Worm (Caenorhabditis elegans): ENCODE measurements around the gene fut-2.

fut-2 gene

ce11 chrV:6614152-6614734 lies 38.6 kb upstream of the fut-2 start, which contains the start of gene cpr-4:
Gene cpr-4 (plus strand): TSS chrV:6614674.
- TF ChIP-seq fos-1 (tag; optimal IDR thresholded peaks at IDR 0.05) (peak; percentile 89), lin-39 (tag; optimal IDR thresholded peaks at IDR 0.05) (no peak), nhr-129 (tag; optimal IDR thresholded peaks at IDR 0.05) (peak; percentile 19), aly-2 (tag; optimal IDR thresholded peaks at IDR 0.05) (no peak), nhr-10 (tag; optimal IDR thresholded peaks at IDR 0.05) (no peak), sma-3 (GFP tag; optimal IDR thresholded peaks at IDR 0.05) (peak; percentile 47), mab-5 (tag; optimal IDR thresholded peaks at IDR 0.05) (no peak), egl-27 (tag; optimal IDR thresholded peaks at IDR 0.05) (no peak), elt-3 (tag; optimal IDR thresholded peaks at IDR 0.05) (no peak), Y55F3AM.14 (GFP tag; optimal IDR thresholded peaks at IDR 0.05) (no peak), dmd-4 (tag; optimal IDR thresholded peaks at IDR 0.05) (no peak), F13H6.1 (tag; optimal IDR thresholded peaks at IDR 0.05) (peak; percentile 50), lin-13 (GFP tag; optimal IDR thresholded peaks at IDR 0.05) (no peak), unc-62 (GFP tag; optimal IDR thresholded peaks at IDR 0.05) (no peak), snpc-4 (tag; optimal IDR thresholded peaks at IDR 0.05) (no peak), crh-2 (tag; optimal IDR thresholded peaks at IDR 0.05) (peak; percentile 76), ceh-16 (tag; optimal IDR thresholded peaks at IDR 0.05) (no peak), nhr-21 (tag; optimal IDR thresholded peaks at IDR 0.05) (no peak), nhr-11 (tag; optimal IDR thresholded peaks at IDR 0.05) (no peak), R02D3.7 (tag; optimal IDR thresholded peaks at IDR 0.05) (no peak), mdl-1 (tag; optimal IDR thresholded peaks at IDR 0.05) (peak in 1 of 2 experiments; percentile 8), C34F6.9 (tag; optimal IDR thresholded peaks at IDR 0.05) (no peak), ztf-11 (tag; optimal IDR thresholded peaks at IDR 0.05) (no peak), zag-1 (tag; optimal IDR thresholded peaks at IDR 0.05) (no peak), nhr-12 (tag; optimal IDR thresholded peaks at IDR 0.05) (no peak), elt-1 (tag; optimal IDR thresholded peaks at IDR 0.05) (no peak), nhr-6 (tag; optimal IDR thresholded peaks at IDR 0.05) (no peak), gmeb-1 (tag; optimal IDR thresholded peaks at IDR 0.05) (peak; percentile 50), ama-1 (optimal IDR thresholded peaks at IDR 0.05) (peak; percentile 20), peb-1 (tag; optimal IDR thresholded peaks at IDR 0.05) (no peak), lsy-2 (tag; optimal IDR thresholded peaks at IDR 0.05) (peak in 1 of 2 experiments; percentile 29), unc-55 (GFP tag; optimal IDR thresholded peaks at IDR 0.05) (no peak), ceh-82 (tag; optimal IDR thresholded peaks at IDR 0.05) (no peak), lin-11 (tag; optimal IDR thresholded peaks at IDR 0.05) (no peak), nhr-237 (tag; optimal IDR thresholded peaks at IDR 0.05) (no peak), skn-1 (tag; optimal IDR thresholded peaks at IDR 0.05) (no peak), mbf-1 (tag; optimal IDR thresholded peaks at IDR 0.05) (no peak), ztf-4 (tag; optimal IDR thresholded peaks at IDR 0.05) (no peak), sem-4 (tag; optimal IDR thresholded peaks at IDR 0.05) (no peak), sma-9 (GFP tag; optimal IDR thresholded peaks at IDR 0.05) (peak; percentile 81), sma-9 (tag; optimal IDR thresholded peaks at IDR 0.05) (no peak), alr-1 (tag; optimal IDR thresholded peaks at IDR 0.05) (no peak), nhr-23 (tag; optimal IDR thresholded peaks at IDR 0.05) (no peak), ZK546.5 (tag; optimal IDR thresholded peaks at IDR 0.05) (no peak), ztf-1 (GFP tag; conservative IDR thresholded peaks at IDR 0.05) (no peak), nhr-25 (tag; optimal IDR thresholded peaks at IDR 0.05) (no peak), nhr-77 (tag; optimal IDR thresholded peaks at IDR 0.05) (no peak), unc-39 (tag; optimal IDR thresholded peaks at IDR 0.05) (no peak)

- peak in 1 of 2 experiments; percentile 89 for TF ChIP-seq lsy-2 (tag; optimal IDR thresholded peaks at IDR 0.05)
- peak; percentile 12 for TF ChIP-seq nhr-129 (tag; optimal IDR thresholded peaks at IDR 0.05)
- TF ChIP-seq mab-5 (tag; optimal IDR thresholded peaks at IDR 0.05): no peak
- TF ChIP-seq ztf-11 (tag; optimal IDR thresholded peaks at IDR 0.05): no peak
- peak; percentile 7 for TF ChIP-seq C34F6.9 (tag; optimal IDR thresholded peaks at IDR 0.05)
Observed at ce11 chrV:6611504-6611903, 35.8 kb upstream of the fut-2 start.

Data from whole organism, L2 larva.